Fruit fly (Drosophila melanogaster) Kc167 (cell line): ENCODE measurements around the gene grsm.

Source experiments
- Myc ChIP-seq: fragments of >200 bp; optimal IDR thresholded peaks from 2 replicates; lab custom pipeline; 2017; ENCODE audit warnings: missing external identifiers
- Sin3A ChIP-seq: fragments of >200 bp; optimal IDR thresholded peaks from 2 replicates; lab custom pipeline; 2018; ENCODE audit warnings: missing external identifiers
- h ChIP-seq: fragments of >200 bp; optimal IDR thresholded peaks from 3 replicates; lab custom pipeline; 2018; ENCODE audit warnings: missing external identifiers
- insv ChIP-seq: fragments of >200 bp; optimal IDR thresholded peaks from 3 replicates; lab custom pipeline; 2018; ENCODE audit warnings: missing external identifiers
- psq ChIP-seq: fragments of >200 bp; optimal IDR thresholded peaks from 2 replicates; lab custom pipeline; 2017; ENCODE audit warnings: missing external identifiers
- ttk ChIP-seq: sonication (Bioruptor generic); optimal IDR thresholded peaks from 2 replicates; lab custom pipeline; 2017; ENCODE audit warnings: missing external identifiers

Gene grsm

DNA sequence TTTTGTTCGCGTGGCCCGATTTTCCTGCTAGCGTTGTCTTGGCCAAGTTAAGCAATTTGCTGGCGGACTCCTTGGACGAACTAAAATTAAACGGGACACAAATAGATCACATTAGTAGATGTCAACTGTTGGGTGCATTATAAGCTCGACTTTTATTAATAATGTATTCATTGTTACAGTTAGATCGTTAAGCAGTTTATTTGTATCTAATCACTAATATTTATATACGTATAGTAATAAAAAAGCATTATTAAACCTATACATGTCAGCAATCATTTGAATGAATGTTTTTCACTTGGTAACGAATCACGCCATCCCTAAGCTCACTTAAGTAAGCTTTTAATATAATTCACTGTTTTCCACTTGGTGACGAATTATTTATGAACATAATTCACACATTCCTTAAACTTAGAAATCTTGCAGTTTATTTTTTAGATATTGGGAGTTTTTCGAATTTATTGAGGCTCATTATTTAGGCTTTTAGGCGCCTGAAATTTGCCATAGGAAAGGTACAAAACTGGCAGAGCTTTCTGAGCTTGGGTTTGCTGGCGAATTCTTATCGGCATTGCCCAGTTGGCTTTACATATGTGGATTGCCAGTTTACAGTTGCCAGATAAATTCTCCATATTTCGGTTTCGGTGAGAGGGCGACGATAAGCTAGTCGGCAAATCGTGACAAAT is 10.0 kb upstream of the grsm start, which contains the start of the genes CG7381 and CG7091:
CG7381 (minus strand) TSS at position 101 of the 680 bp plus-strand sequence.
CG7091 (plus strand) TSS at position 630 of the 680 bp plus-strand sequence.
- no peak for TF ChIP-seq h
- no peak for TF ChIP-seq insv (lab: Kevin White, UChicago)
- TF ChIP-seq Sin3A (lab: Kevin White, UChicago), result no peak
- no peak for TF ChIP-seq ttk
- no peak for TF ChIP-seq psq (lab: Kevin White, UChicago)
- no peak for TF ChIP-seq Myc (lab: Kevin White, UChicago)

DNA sequence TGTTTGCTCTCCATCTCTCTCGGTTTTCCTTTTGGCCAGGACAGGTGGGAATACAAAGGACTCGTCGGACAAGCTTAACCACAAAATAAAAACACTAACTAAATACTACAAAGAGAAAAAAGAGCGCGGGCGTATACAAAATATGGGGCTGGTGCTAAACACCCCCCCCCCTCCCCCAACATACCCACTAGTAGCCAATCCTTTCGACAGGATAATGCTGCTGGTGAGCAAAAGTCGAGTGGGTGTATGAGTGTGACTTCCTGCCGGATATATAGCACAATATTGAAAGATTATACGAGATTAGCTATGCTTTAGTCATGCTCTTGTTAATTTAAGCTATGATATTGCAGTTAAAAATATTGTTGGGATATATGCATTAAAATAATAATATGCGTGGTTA is 7.7 kb upstream of the grsm start:
- no peak for TF ChIP-seq Myc (lab: Kevin White, UChicago)
- no peak for TF ChIP-seq psq (lab: Kevin White, UChicago)
- no peak for TF ChIP-seq h
- no peak for TF ChIP-seq Sin3A (lab: Kevin White, UChicago)
- TF ChIP-seq insv (lab: Kevin White, UChicago), result no peak
- TF ChIP-seq ttk, result no peak

DNA sequence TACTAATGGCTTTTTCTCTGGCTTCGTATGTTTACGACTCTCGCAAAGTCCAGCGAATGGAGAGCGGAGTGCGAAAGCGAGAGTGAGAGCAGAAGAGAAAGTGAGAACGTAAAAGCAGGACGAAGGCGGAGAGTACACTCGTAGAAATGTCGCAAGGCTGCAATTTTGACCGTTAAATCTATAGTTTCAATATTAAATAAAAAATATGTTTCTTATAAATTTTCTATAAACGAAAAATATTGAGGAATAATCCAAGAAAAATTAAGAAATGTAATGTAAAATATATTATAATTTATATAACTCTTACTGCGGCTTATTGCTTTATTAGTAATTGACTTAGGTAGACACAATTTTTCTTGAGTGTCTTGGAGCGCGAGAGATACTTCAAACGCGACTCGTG is 6.9 kb upstream of the grsm start:
- TF ChIP-seq insv (lab: Kevin White, UChicago), result no peak
- TF ChIP-seq h, result no peak
- no peak for TF ChIP-seq Sin3A (lab: Kevin White, UChicago)
- TF ChIP-seq Myc (lab: Kevin White, UChicago), result no peak
- TF ChIP-seq ttk, result no peak
- TF ChIP-seq psq (lab: Kevin White, UChicago), result no peak

DNA sequence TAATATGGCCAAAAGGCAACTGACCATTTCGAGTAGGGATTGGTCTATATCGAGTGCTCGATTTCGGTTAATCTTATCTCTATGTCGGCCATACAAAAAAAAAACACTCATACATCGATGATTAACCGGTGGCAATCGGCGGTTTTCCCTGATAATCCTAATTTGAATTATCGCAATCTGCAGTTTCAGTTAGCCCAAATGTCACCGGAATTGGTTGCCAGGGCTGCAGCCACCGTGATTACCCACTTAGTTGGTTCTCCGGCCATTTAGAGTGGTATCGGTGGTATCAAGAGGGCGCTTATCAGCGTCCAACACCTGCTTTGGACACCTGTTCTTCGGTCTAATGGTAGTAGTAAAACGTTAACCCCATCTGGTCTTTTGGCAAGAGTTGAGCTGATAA is 4.6 kb upstream of the grsm start:
- TF ChIP-seq insv (lab: Kevin White, UChicago), result no peak
- no peak for TF ChIP-seq Myc (lab: Kevin White, UChicago)
- TF ChIP-seq psq (lab: Kevin White, UChicago), result no peak
- TF ChIP-seq ttk, result no peak
- no peak for TF ChIP-seq Sin3A (lab: Kevin White, UChicago)
- no peak for TF ChIP-seq h

DNA sequence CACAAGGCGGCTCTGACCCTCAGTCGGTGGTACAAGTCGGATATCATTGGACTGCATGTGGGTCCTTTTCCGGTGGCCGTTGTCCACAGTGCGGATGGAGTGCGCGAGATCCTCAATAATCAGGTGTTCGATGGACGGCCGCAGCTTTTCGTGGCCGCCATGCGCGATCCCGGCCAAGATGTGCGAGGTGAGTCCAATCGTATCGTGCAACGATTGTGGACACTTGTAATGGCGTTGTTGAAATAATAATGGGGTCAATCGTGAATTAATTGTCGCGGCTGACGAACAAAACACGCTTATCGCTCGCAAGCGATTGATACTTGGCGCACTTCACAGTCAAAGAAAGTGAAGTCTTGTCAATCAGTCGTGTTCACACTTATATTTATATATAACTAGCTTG is 3.5 kb downstream of the grsm start:
- TF ChIP-seq Myc (lab: Kevin White, UChicago) (no peak), psq (lab: Kevin White, UChicago) (no peak), Sin3A (lab: Kevin White, UChicago) (no peak), insv (lab: Kevin White, UChicago) (no peak), ttk (no peak)

DNA sequence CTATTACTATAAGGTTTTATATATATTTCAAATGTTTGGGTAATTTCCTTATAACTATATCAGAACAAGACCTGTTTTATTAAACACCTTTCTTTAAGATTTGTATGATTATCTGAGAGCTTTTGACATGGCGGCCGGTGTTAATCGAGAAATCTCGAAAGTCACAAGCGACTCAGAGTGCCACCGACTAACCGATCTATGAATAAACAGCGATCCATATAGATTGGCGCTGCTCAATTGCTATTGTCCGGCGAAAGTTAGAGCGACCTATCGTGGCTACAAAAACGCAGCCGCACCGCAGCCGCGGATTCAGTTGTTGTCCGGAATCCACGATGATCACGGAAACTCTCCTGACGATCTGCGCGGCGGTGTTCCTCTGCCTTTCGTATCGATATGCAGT is 4.0 kb downstream of the grsm start, which contains the start of gene Cyp304a1:
Cyp304a1 (plus strand) TSS at position 301 of the 400 bp plus-strand sequence.
- no peak for TF ChIP-seq h
- no peak for TF ChIP-seq Sin3A (lab: Kevin White, UChicago)
- no peak for TF ChIP-seq insv (lab: Kevin White, UChicago)
- no peak for TF ChIP-seq ttk
- no peak for TF ChIP-seq psq (lab: Kevin White, UChicago)
- TF ChIP-seq Myc (lab: Kevin White, UChicago), result no peak

DNA sequence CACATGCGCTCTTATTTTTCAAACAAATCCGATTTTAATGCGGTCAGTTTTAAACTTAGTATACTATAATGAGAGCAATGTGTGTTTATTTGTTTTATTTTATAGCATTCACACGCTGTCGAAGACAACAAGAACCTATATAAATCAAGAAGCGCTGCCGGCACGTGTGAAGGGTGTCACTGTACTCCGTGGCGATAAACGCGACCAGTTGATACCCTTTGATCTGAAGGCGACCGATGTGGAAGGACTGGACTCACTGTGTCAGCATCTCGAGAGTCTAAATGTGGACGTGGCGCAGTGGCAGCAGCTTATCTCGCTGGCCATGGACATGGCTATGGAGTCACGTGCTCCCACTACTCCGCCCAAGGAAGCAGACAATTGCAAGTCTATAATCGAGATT is 4.9 kb downstream of the grsm start:
- TF ChIP-seq Myc (lab: Kevin White, UChicago), result no peak
- TF ChIP-seq psq (lab: Kevin White, UChicago), result no peak

DNA sequence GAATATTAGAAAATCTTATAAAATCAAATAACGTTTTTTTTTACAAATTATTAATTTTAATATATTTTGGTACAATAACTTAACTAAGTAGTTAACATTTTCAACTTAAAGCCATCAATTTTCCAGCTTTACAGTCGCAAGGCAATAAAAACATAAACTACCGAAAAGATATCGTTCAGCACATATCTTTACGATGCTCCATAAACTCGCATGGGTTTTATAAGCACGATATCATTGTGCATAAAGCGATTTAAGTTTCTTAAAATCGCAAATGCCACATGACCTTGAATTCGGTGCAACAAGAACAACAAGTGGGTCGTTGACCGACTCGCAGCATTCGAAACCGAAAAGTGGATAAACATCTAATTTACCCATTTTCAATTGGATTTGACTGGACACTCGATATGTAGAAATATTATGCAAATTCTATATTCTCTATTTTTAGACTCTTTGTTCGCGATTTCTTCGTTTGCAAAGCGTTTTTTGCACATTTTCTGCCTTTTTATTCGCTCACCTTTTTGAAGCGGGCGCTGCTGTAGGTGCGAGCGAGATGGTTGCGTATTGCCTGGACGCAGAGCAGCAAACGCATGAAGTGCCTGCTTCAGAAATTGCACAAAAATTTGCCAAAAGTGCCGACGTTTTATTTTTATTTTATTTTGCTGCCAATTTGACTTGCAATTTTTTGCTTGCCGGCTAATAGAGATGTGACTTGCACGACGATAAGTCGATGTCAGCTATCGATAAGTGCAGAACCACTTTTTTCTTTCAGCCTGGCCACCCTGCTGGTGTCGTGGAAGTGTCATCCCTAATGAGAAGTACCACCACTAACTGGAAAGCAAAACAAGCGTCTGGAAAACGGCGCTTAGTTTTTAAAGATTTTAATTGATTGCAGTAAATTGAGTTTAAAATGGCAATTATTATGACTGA is 6.3 kb downstream of the grsm start, which contains the start of gene Spc25:
Spc25 (plus strand) TSS at position 817 of the 927 bp plus-strand sequence.
- TF ChIP-seq Sin3A (lab: Kevin White, UChicago) (no peak), ttk (no peak), h (no peak), Myc (lab: Kevin White, UChicago) (no peak), insv (lab: Kevin White, UChicago) (no peak), psq (lab: Kevin White, UChicago) (no peak)

DNA sequence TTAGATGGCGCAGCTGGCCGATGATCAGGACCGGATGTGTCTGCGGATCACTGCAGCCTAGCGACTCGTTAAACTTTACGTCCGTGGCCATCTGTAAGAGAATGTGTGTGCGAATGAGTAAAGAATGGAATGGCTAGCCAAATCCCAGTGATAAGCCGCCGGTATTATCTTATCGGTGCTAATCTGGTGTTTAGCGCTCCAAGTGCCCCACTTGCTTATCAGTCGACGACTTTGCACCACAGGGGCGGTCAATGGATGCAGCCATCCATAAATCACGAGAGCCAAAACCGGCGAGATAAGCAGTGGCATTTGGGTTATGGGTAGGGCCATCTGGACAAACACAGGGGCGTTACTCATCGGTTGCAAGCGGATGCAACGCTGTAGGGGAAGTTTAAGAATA is 7.3 kb downstream of the grsm start:
- no peak for TF ChIP-seq psq (lab: Kevin White, UChicago)
- no peak for TF ChIP-seq insv (lab: Kevin White, UChicago)
- no peak for TF ChIP-seq Myc (lab: Kevin White, UChicago)
- no peak for TF ChIP-seq Sin3A (lab: Kevin White, UChicago)
- TF ChIP-seq h, result no peak
- TF ChIP-seq ttk, result no peak

DNA sequence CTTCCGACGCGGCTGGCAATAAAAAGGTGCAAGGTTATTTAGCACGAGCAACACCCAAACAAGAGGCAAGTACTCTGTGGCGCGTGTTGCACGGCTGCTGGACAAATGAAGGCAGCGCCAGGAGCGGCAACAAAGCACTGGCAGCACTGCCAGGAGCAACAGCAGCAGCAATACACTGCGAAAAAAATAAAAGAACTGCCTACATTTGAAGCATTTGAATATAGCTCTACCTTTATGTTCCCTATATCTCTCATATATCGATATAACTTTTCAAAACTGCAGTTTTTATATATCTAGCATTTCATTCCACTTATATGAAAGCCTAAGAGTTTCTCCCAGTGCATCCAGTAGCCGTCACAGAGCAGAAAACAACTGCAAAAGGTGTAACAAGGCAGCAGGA is 10.1 kb downstream of the grsm start:
- TF ChIP-seq Myc (lab: Kevin White, UChicago) (no peak), psq (lab: Kevin White, UChicago) (no peak), Sin3A (lab: Kevin White, UChicago) (no peak), insv (lab: Kevin White, UChicago) (no peak), h (no peak), ttk (no peak)

DNA sequence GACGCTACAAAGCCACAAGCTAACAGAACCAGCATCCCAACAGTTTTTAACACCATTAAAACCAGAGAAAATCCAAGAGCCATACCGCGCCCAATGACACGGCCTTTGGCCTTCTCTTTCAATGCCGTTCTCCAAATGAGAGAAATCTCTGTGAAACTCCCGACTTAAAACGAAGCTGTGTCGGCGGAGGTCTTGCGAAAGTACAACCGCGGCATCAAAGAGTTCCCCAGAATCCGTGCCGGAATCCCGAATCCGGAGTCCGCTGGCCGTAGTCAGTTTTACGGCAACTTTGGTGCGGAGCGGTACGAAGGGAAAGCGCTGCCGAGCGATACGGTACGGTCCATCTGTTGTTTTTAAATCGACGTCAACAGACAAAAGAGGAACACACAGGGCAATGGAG is 51.7 kb downstream of the grsm start, which contains the start of gene beat-Vb:
beat-Vb (plus strand) TSS at position 246 of the 400 bp plus-strand sequence.
- TF ChIP-seq psq (lab: Kevin White, UChicago) (no peak), Myc (lab: Kevin White, UChicago) (no peak), insv (lab: Kevin White, UChicago) (no peak), Sin3A (lab: Kevin White, UChicago) (no peak), ttk (no peak), h (no peak)

DNA sequence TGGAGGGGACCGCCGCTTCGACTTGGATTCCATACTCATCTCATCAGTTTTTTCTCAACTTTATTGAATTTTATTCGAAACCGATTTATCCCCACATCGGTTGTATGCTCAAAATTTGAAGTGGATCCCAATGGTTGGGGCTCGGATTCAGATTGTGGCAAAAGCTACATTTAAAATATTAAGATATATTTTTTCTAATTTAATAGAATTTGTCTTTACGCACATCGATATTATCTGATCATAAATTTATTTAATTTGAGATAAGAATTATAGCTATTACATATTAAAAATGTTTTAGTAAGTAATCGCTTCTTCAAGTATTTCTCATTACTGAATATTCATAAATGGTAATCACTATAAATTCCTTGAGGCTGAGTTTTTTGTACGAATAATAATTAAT is 56.3 kb downstream of the grsm start, which contains the start of gene CG10909:
CG10909 (minus strand) TSS at position 101 of the 400 bp plus-strand sequence.
- TF ChIP-seq Myc (lab: Kevin White, UChicago) (no peak), Sin3A (lab: Kevin White, UChicago) (no peak), h (no peak), psq (lab: Kevin White, UChicago) (no peak), ttk (no peak), insv (lab: Kevin White, UChicago) (no peak)
